Worm (Caenorhabditis elegans): Measurements from ENCODE around the gene ccdc-47.
A peak's percentile ranks its signal among the peaks of the same experiment; 100 is the strongest.

Gene ccdc-47

DNA sequence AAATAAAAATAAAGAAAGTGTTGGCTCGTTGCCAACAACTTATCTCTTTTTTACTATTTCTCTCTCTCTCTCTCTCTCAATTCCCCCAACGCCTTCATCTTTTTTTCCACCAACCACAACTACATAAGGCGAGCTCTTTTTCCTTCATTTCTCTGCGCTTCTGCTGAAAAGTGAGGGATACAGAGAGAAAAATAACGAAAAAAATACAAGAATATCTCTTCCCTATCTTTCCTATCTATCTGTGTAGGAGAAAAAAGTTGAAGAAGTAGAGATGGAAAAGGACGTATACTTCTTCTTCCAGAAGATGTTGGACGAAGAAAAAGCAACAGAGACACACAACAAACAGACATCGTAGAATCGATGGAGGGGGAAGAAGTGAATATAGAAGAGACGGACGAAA, 17.9 kb upstream of the ccdc-47 start:
- TF ChIP-seq cog-1 (tag; optimal IDR thresholded peaks at IDR 0.05) (no peak), T22C8.4 (GFP tag; IDR thresholded peaks at IDR 0.05) (no peak), ztf-23 (GFP tag; IDR thresholded peaks at IDR 0.05) (no peak), klf-2 (GFP tag; conservative IDR thresholded peaks at IDR 0.05) (no peak), med-1 (GFP tag; optimal IDR thresholded peaks at IDR 0.05; ENCODE audit: insufficient read depth) (no peak), flt-1 (GFP tag; IDR thresholded peaks at IDR 0.05) (no peak), ztf-29 (GFP tag; IDR thresholded peaks at IDR 0.05) (no peak), tab-1 (GFP tag; IDR thresholded peaks at IDR 0.05) (no peak), ref-1 (GFP tag; conservative IDR thresholded peaks at IDR 0.05) (no peak)

DNA sequence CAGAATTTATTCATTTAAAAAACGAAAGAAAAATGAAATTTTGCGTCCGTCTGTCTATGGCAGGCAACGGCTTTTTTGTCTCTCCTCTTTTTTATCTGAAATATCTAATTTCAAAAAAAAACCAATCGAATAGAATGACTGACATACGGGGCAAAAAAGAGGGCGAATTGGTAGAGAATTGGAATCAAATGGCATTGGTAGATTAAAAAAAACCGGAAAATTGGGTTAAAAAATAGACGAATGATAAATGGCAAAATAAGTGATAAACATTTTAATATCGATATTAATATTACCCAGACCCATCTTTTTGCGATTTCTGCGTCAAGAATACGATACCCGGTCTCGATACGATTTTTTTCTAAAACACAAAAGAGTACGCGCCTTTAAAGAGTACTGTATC, 15.2 kb upstream of the ccdc-47 start, which contains the start of gene tir-1:
Gene tir-1, minus strand, starts transcription at position 101 of the 400 bp plus-strand sequence.
- no peak for TF ChIP-seq ztf-23 (GFP tag; IDR thresholded peaks at IDR 0.05)
- TF ChIP-seq med-1 (GFP tag; optimal IDR thresholded peaks at IDR 0.05; ENCODE audit: insufficient read depth) = no peak
- TF ChIP-seq T22C8.4 (GFP tag; IDR thresholded peaks at IDR 0.05) = no peak
- no peak for TF ChIP-seq flt-1 (GFP tag; IDR thresholded peaks at IDR 0.05)
- TF ChIP-seq ref-1 (GFP tag; conservative IDR thresholded peaks at IDR 0.05) = no peak
- no peak for TF ChIP-seq cog-1 (tag; optimal IDR thresholded peaks at IDR 0.05)
- no peak for TF ChIP-seq tab-1 (GFP tag; IDR thresholded peaks at IDR 0.05)
- no peak for TF ChIP-seq klf-2 (GFP tag; conservative IDR thresholded peaks at IDR 0.05)

DNA sequence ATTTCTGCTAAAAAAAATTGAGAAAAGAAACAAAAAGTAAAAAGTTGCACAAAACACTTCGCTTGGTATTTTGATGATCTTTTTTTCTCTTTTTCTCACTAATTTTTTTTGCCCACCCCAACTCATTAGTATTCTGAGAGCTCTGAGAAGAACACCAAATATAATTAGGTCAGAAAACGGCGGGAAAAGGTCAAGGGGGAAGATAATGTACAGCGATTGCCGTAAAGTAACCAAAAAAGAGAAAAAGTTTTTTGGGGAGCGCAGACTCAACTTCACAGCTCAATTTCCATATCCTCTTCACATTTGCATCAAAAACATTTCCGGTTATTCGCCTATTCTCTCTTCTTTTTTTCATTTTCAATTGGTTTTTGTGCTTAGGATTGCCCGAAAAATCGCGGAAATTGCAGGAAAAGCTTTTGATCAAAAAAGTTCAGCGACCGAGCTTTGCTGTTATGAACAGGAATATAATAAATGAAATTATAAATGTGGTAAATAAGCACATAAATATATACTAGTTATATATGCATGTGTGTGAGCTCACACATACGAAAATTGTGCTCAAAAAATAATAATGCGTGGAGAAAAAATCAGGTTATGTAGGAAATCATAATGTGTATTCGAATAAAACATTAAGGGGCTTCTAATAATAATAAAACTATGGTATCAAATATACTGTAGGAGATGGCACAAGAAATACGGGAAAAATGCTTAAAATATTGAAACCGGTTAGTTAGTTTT, 14.0 kb upstream of the ccdc-47 start:
- no peak for TF ChIP-seq ztf-29 (GFP tag; IDR thresholded peaks at IDR 0.05)
- no peak for TF ChIP-seq ref-1 (GFP tag; conservative IDR thresholded peaks at IDR 0.05)
- TF ChIP-seq cog-1 (tag; optimal IDR thresholded peaks at IDR 0.05) = no peak
- no peak for TF ChIP-seq med-1 (GFP tag; optimal IDR thresholded peaks at IDR 0.05; ENCODE audit: insufficient read depth)
- no peak for TF ChIP-seq ztf-23 (GFP tag; IDR thresholded peaks at IDR 0.05)
- TF ChIP-seq T22C8.4 (GFP tag; IDR thresholded peaks at IDR 0.05) = no peak
- TF ChIP-seq tab-1 (GFP tag; IDR thresholded peaks at IDR 0.05) = no peak
- no peak for TF ChIP-seq flt-1 (GFP tag; IDR thresholded peaks at IDR 0.05)
- no peak for TF ChIP-seq klf-2 (GFP tag; conservative IDR thresholded peaks at IDR 0.05)

DNA sequence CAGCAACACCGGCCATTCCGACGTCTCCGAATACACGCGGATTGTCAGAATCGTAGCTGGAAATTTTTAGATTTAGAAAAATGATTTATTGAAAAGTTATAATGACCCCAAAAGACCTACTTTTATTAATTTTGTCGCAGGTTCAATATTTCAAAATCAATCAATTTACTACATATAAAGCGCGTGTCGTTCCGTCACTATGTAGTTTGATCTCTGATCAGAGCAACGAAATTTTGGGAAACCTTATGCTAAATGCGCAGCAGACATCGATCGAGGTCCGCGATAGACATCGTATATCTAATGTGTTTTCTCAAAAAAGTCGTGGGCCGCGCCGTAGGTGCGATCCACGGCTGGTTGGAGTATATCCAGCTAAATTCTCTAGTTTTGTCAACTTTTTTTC, 10.3 kb upstream of the ccdc-47 start:
- no peak for TF ChIP-seq ztf-23 (GFP tag; IDR thresholded peaks at IDR 0.05)
- TF ChIP-seq cog-1 (tag; optimal IDR thresholded peaks at IDR 0.05) = no peak
- no peak for TF ChIP-seq flt-1 (GFP tag; IDR thresholded peaks at IDR 0.05)
- no peak for TF ChIP-seq klf-2 (GFP tag; conservative IDR thresholded peaks at IDR 0.05)
- TF ChIP-seq med-1 (GFP tag; optimal IDR thresholded peaks at IDR 0.05; ENCODE audit: insufficient read depth) = no peak
- no peak for TF ChIP-seq tab-1 (GFP tag; IDR thresholded peaks at IDR 0.05)
- TF ChIP-seq T22C8.4 (GFP tag; IDR thresholded peaks at IDR 0.05) = no peak
- TF ChIP-seq ztf-29 (GFP tag; IDR thresholded peaks at IDR 0.05) = no peak

DNA sequence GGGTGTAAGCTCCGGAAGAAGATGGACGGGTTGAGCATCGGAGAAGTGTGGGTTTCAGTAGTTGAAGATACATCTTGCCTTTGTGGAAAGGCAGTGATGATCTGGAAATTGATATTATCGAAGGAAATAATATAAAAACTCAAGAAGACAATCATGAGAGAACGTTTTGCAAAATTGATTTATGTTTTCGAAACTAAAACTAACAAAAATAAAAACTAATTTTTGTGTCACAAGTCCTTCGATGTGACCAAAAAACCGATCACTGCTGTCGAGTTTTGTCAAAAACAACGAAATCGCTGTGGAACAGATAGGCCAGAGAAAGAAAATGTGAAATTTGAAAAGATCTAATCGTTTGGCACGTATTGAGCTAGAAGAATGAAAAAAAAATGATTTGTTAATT, 9.2 kb upstream of the ccdc-47 start, which contains the start of gene mmcm-1:
Gene mmcm-1, minus strand, starts transcription at position 101 of the 400 bp plus-strand sequence.
- TF ChIP-seq ztf-29 (GFP tag; IDR thresholded peaks at IDR 0.05) (no peak), flt-1 (GFP tag; IDR thresholded peaks at IDR 0.05) (no peak), tab-1 (GFP tag; IDR thresholded peaks at IDR 0.05) (no peak), klf-2 (GFP tag; conservative IDR thresholded peaks at IDR 0.05) (no peak), T22C8.4 (GFP tag; IDR thresholded peaks at IDR 0.05) (no peak), cog-1 (tag; optimal IDR thresholded peaks at IDR 0.05) (no peak), ztf-23 (GFP tag; IDR thresholded peaks at IDR 0.05) (no peak), med-1 (GFP tag; optimal IDR thresholded peaks at IDR 0.05; ENCODE audit: insufficient read depth) (no peak), ref-1 (GFP tag; conservative IDR thresholded peaks at IDR 0.05) (no peak)

DNA sequence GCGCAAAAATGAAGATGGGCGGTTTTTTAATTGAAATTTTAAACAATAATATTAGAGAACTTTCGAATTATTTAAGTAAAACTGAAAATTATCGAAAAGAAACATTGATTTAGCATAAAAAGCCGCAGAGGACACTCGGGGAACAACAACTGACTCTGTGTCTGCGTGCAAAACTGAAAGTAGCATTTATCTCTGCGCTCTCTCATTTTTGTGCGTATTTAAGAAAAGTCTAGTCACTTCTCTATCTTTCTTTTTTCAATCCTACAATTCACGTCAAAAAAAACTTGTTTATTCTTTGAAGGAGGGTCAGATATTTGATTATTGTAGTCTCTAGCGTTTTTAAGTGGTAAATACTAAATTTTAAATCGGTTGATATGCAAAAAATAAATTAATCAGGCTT, 8.6 kb upstream of the ccdc-47 start:
- TF ChIP-seq med-1 (GFP tag; optimal IDR thresholded peaks at IDR 0.05; ENCODE audit: insufficient read depth) = no peak

DNA sequence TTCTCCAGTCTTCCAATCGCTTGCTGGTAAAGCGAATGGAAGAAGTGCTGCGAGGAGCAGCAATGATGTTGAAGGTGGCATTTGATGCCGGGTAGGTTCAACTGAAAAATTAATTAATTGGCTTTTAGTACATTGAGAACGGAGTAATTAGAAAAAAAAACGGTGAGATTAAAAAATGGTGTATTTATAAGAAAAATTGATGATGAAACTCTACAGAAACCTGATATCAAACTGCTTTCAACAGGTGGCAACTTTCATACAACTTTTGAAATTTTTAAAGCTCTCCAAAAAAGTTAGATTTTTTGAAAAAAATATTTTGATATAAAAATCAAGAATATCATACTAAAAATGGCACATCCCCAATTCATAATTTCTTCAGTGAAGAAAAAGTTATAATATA, 2.7 kb upstream of the ccdc-47 start, which contains the start of gene pat-3:
Gene pat-3, minus strand, starts transcription at position 101 of the 400 bp plus-strand sequence.
- TF ChIP-seq med-1 (GFP tag; optimal IDR thresholded peaks at IDR 0.05; ENCODE audit: insufficient read depth) = no peak
- TF ChIP-seq T22C8.4 (GFP tag; IDR thresholded peaks at IDR 0.05) = no peak
- TF ChIP-seq ztf-23 (GFP tag; IDR thresholded peaks at IDR 0.05) = no peak
- no peak for TF ChIP-seq ztf-29 (GFP tag; IDR thresholded peaks at IDR 0.05)

DNA sequence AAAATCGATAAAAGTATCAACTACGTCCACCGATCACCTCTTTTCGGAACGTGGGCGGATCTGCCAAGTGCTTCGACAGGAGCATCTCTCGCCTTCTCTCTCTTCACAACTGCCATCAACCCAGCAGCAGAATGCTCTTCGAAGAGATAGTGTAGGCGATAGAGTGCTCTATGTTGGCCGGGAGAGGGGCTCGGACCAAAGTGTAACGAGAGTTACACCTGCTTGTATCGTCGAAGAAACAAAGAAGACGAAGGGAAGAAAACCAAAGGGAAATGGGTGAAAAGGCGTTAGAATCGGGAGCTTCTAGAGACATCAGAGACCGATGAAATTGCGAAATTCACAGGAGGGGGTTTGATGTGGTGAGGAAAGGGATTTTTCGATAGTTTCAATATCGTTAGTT, 1.9 kb upstream of the ccdc-47 start:
- TF ChIP-seq ref-1 (GFP tag; conservative IDR thresholded peaks at IDR 0.05) (no peak), cog-1 (tag; optimal IDR thresholded peaks at IDR 0.05) (no peak), klf-2 (GFP tag; conservative IDR thresholded peaks at IDR 0.05) (no peak), med-1 (GFP tag; optimal IDR thresholded peaks at IDR 0.05; ENCODE audit: insufficient read depth) (no peak), ztf-29 (GFP tag; IDR thresholded peaks at IDR 0.05) (no peak), ztf-23 (GFP tag; IDR thresholded peaks at IDR 0.05) (no peak), tab-1 (GFP tag; IDR thresholded peaks at IDR 0.05) (no peak), flt-1 (GFP tag; IDR thresholded peaks at IDR 0.05) (no peak), T22C8.4 (GFP tag; IDR thresholded peaks at IDR 0.05) (no peak)

DNA sequence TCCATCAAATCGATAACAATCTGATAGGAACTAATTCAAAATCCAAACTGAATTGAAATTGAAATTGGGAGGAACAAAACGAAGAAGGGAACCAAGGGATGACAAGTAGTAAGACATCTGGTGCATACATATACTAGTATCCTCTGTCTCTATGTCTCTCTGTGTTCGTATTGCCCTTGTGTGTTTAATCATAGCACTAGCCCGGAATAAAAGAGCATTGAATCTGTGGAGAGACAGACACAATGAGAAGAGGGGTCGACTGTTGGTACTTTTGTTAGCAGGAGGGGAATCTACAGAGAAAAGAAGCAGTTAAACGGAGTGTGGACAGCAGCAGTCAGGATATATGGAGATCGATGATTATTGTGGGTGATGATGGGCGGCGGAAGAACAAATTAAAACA, 1.1 kb upstream of the ccdc-47 start:
- TF ChIP-seq klf-2 (GFP tag; conservative IDR thresholded peaks at IDR 0.05) (no peak), T22C8.4 (GFP tag; IDR thresholded peaks at IDR 0.05) (no peak), flt-1 (GFP tag; IDR thresholded peaks at IDR 0.05) (no peak), tab-1 (GFP tag; IDR thresholded peaks at IDR 0.05) (no peak), cog-1 (tag; optimal IDR thresholded peaks at IDR 0.05) (no peak), ztf-23 (GFP tag; IDR thresholded peaks at IDR 0.05) (0 out of 2 replicates have a peak, but pooled peaks have one; percentile 28), med-1 (GFP tag; optimal IDR thresholded peaks at IDR 0.05; ENCODE audit: insufficient read depth) (no peak), ref-1 (GFP tag; conservative IDR thresholded peaks at IDR 0.05) (no peak), ztf-29 (GFP tag; IDR thresholded peaks at IDR 0.05) (peak; percentile 40; the same call in 1 of the 2 replicates)

DNA sequence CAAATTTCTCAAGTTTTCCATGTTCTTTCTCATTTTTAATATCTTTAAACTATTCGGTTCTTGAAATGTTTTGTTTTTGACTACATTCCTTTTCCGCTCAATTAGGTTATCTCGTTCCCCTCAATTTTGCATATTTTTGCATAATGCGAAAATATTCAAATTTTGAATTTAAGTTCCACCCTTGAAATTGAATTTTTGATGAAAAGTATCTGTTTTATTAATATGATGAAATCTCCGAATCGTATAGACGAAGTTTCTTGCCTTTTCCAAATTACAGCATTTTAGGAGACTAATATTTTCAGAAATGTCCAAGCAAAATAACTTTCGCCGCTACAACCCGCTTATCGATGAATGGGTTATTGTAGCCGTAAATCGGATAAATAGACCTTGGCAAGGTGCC, 1.8 kb downstream of the ccdc-47 start, which contains the start of gene ZK1058.3:
Gene ZK1058.3, plus strand, starts transcription at position 301 of the 400 bp plus-strand sequence.
- TF ChIP-seq tab-1 (GFP tag; IDR thresholded peaks at IDR 0.05) (no peak), cog-1 (tag; optimal IDR thresholded peaks at IDR 0.05) (no peak), ztf-23 (GFP tag; IDR thresholded peaks at IDR 0.05) (no peak), ref-1 (GFP tag; conservative IDR thresholded peaks at IDR 0.05) (no peak), med-1 (GFP tag; optimal IDR thresholded peaks at IDR 0.05; ENCODE audit: insufficient read depth) (no peak), T22C8.4 (GFP tag; IDR thresholded peaks at IDR 0.05) (no peak), flt-1 (GFP tag; IDR thresholded peaks at IDR 0.05) (no peak), ztf-29 (GFP tag; IDR thresholded peaks at IDR 0.05) (no peak), klf-2 (GFP tag; conservative IDR thresholded peaks at IDR 0.05) (no peak)
